Fruit fly (Drosophila melanogaster): ENCODE data around the gene Doc2.
A peak's percentile ranks its signal among the peaks of the same experiment; 100 is the strongest.

The Doc2 gene

dm6 chr3L:9026568-9026967, 7.5 kb upstream of the Doc2 start:
- TF ChIP-seq tai (GFP tag; optimal IDR thresholded peaks at IDR 0.05) (no peak), dmrt93B (GFP tag; optimal IDR thresholded peaks at IDR 0.05) (no peak), fru (GFP tag; optimal IDR thresholded peaks at IDR 0.05) (no peak), ey (GFP tag; optimal IDR thresholded peaks at IDR 0.05) (no peak), OdsH (GFP tag; optimal IDR thresholded peaks at IDR 0.05) (no peak), usp (GFP tag; optimal IDR thresholded peaks at IDR 0.05) (no peak), sage (GFP tag; optimal IDR thresholded peaks at IDR 0.05) (no peak), woc (GFP tag; optimal IDR thresholded peaks at IDR 0.05) (peak; percentile 12), dl (GFP tag; optimal IDR thresholded peaks at IDR 0.05; ENCODE audit: insufficient read depth in 1 of 2, partially characterized antibody in 2 of 2) (no peak)

- TF ChIP-seq CG9705 (GFP tag; optimal IDR thresholded peaks at IDR 0.05) (no peak), fru (GFP tag; optimal IDR thresholded peaks at IDR 0.05) (peak; percentile 4), usp (GFP tag; optimal IDR thresholded peaks at IDR 0.05) (no peak), Jra (GFP tag; optimal IDR thresholded peaks at IDR 0.05) (no peak), brk (GFP tag; optimal IDR thresholded peaks at IDR 0.05) (no peak), rgr (GFP tag; optimal IDR thresholded peaks at IDR 0.05) (peak; percentile 12), Myc (optimal IDR thresholded peaks at IDR 0.05) (no peak), N (GFP tag; optimal IDR thresholded peaks at IDR 0.05) (no peak), psq (GFP tag; optimal IDR thresholded peaks at IDR 0.05) (no peak), tai (GFP tag; optimal IDR thresholded peaks at IDR 0.05) (no peak), dl (GFP tag; optimal IDR thresholded peaks at IDR 0.05; ENCODE audit: insufficient read depth in 1 of 2, partially characterized antibody in 2 of 2) (no peak), Dif (GFP tag; optimal IDR thresholded peaks at IDR 0.05; ENCODE audit: partially characterized antibody) (no peak), Vsx2 (GFP tag; optimal IDR thresholded peaks at IDR 0.05; ENCODE audit: partially characterized antibody) (no peak), pan (optimal IDR thresholded peaks at IDR 0.05) (no peak), sv (GFP tag; optimal IDR thresholded peaks at IDR 0.05) (peak; percentile 77), CG32264 (GFP tag; optimal IDR thresholded peaks at IDR 0.05) (no peak), Hnf4 (GFP tag; optimal IDR thresholded peaks at IDR 0.05) (no peak), sage (GFP tag; optimal IDR thresholded peaks at IDR 0.05) (no peak), HLH106 (tag; optimal IDR thresholded peaks at IDR 0.05) (no peak), foxo (GFP tag; optimal IDR thresholded peaks at IDR 0.05) (peak in 1 of 2 experiments; percentile 8), ey (GFP tag; optimal IDR thresholded peaks at IDR 0.05) (no peak), lola (GFP tag; optimal IDR thresholded peaks at IDR 0.05) (no peak), CrebA (GFP tag; optimal IDR thresholded peaks at IDR 0.05; ENCODE audit: borderline replicate concordance) (no peak), Hr78 (GFP tag; optimal IDR thresholded peaks at IDR 0.05) (no peak), h (GFP tag; optimal IDR thresholded peaks at IDR 0.05) (no peak)
Measured at dm6 chr3L:9025680-9026079, 6.6 kb upstream of the Doc2 start.

- TF ChIP-seq Abd-B (GFP tag; optimal IDR thresholded peaks at IDR 0.05) = no peak
- TF ChIP-seq usp (GFP tag; optimal IDR thresholded peaks at IDR 0.05) = no peak
- TF ChIP-seq CrebA (GFP tag; optimal IDR thresholded peaks at IDR 0.05; ENCODE audit: borderline replicate concordance) = no peak
- no peak for TF ChIP-seq brk (GFP tag; optimal IDR thresholded peaks at IDR 0.05)
- no peak for TF ChIP-seq foxo (GFP tag; optimal IDR thresholded peaks at IDR 0.05)
- no peak for TF ChIP-seq br (GFP tag; optimal IDR thresholded peaks at IDR 0.05)
- TF ChIP-seq Hr83 (GFP tag; optimal IDR thresholded peaks at IDR 0.05; ENCODE audit: poor library complexity, severe bottlenecking) = no peak
- TF ChIP-seq Rel (GFP tag; optimal IDR thresholded peaks at IDR 0.05) = no peak
- TF ChIP-seq Rel (tag; optimal IDR thresholded peaks at IDR 0.05) = no peak
- TF ChIP-seq Hr78 (GFP tag; optimal IDR thresholded peaks at IDR 0.05) = no peak
- no peak for TF ChIP-seq GATAd (GFP tag; optimal IDR thresholded peaks at IDR 0.05)
- TF ChIP-seq h (GFP tag; optimal IDR thresholded peaks at IDR 0.05) = no peak
- TF ChIP-seq N (GFP tag; optimal IDR thresholded peaks at IDR 0.05) = no peak
- TF ChIP-seq CG9705 (GFP tag; optimal IDR thresholded peaks at IDR 0.05) = no peak
- TF ChIP-seq fru (GFP tag; optimal IDR thresholded peaks at IDR 0.05) = no peak
- TF ChIP-seq ey (GFP tag; optimal IDR thresholded peaks at IDR 0.05) = no peak
- TF ChIP-seq CG32264 (GFP tag; optimal IDR thresholded peaks at IDR 0.05) = no peak
- no peak for TF ChIP-seq HLH106 (tag; optimal IDR thresholded peaks at IDR 0.05)
Measured at dm6 chr3L:9025178-9025577, 6.1 kb upstream of the Doc2 start.

- TF ChIP-seq dmrt93B (GFP tag; optimal IDR thresholded peaks at IDR 0.05) (no peak), sage (GFP tag; optimal IDR thresholded peaks at IDR 0.05) (no peak), Mio (GFP tag; optimal IDR thresholded peaks at IDR 0.05) (no peak), fru (GFP tag; optimal IDR thresholded peaks at IDR 0.05) (no peak), OdsH (GFP tag; optimal IDR thresholded peaks at IDR 0.05) (no peak), Abd-B (GFP tag; optimal IDR thresholded peaks at IDR 0.05) (no peak), tai (GFP tag; optimal IDR thresholded peaks at IDR 0.05) (no peak)
Measured at dm6 chr3L:9024741-9025140, 5.7 kb upstream of the Doc2 start.
